Worm (Caenorhabditis elegans): ENCODE data around the gene F43H9.3.

- TF ChIP-seq nhr-28 (tag; optimal IDR thresholded peaks at IDR 0.05), result no peak
- no peak for TF ChIP-seq lin-13 (tag; optimal IDR thresholded peaks at IDR 0.05)
- no peak for TF ChIP-seq lsy-2 (tag; optimal IDR thresholded peaks at IDR 0.05)
Observed at ce11 chrV:8025259-8025658, 519 bp upstream of the F43H9.3 start.

Measured in whole organism, mixed stage, embryonic.